Fruit fly (Drosophila melanogaster) whole organism, prepupa: ENCODE measurements around the gene eIF4EHP.

Experiments used
- Blimp-1 ChIP-seq: fragments of 200-800 bp; sonication (Bioruptor generic); optimal IDR thresholded peaks from 3 replicates; lab custom pipeline; 2017; ENCODE audit warnings: missing biosample characterization, missing genetic modification characterization, mild to moderate bottlenecking, moderate library complexity, missing genetic modification reagents
- CG10631 ChIP-seq: fragments of 200-800 bp; sonication (Bioruptor generic); optimal IDR thresholded peaks from 2 replicates; lab custom pipeline; 2016; ENCODE audit warnings: missing biosample characterization, missing genetic modification characterization
- CG10669 ChIP-seq: fragments of 200-800 bp; sonication (Bioruptor generic); optimal IDR thresholded peaks from 3 replicates; lab custom pipeline; 2018; ENCODE audit warnings: missing biosample characterization, mild to moderate bottlenecking, missing genetic modification characterization, moderate library complexity
- CG11902 ChIP-seq: fragments of 200-800 bp; sonication (Bioruptor generic); optimal IDR thresholded peaks from 3 replicates; lab custom pipeline; 2016; ENCODE audit warnings: missing biosample characterization, missing genetic modification characterization
- CG15336 ChIP-seq: fragments of 200-800 bp; sonication (Bioruptor generic); IDR thresholded peaks from 2 replicates; pipeline ENCODE4 v1.3.6; 2022; ENCODE audit warnings: missing biosample characterization, missing genetic modification characterization
- CG1621 ChIP-seq: fragments of 200-800 bp; sonication (Bioruptor generic); optimal IDR thresholded peaks from 3 replicates; lab custom pipeline; 2018; ENCODE audit warnings: missing biosample characterization, mild to moderate bottlenecking, missing genetic modification characterization
- CG16779 ChIP-seq: fragments of 200-800 bp; sonication (Bioruptor generic); optimal IDR thresholded peaks from 3 replicates; lab custom pipeline; 2017; ENCODE audit warnings: missing biosample characterization, mild to moderate bottlenecking, missing genetic modification characterization
- CG3032 ChIP-seq: fragments of 200-800 bp; optimal IDR thresholded peaks from 2 replicates; lab custom pipeline; 2019; ENCODE audit warnings: missing biosample characterization, mild to moderate bottlenecking, missing genetic modification characterization, moderate library complexity
- CG31627 ChIP-seq: fragments of 200-800 bp; sonication (Bioruptor generic); optimal IDR thresholded peaks from 3 replicates; lab custom pipeline; 2016; ENCODE audit warnings: missing biosample characterization, missing genetic modification characterization
- CG32006 ChIP-seq: fragments of 200-800 bp; sonication (Bioruptor generic); optimal IDR thresholded peaks from 3 replicates; lab custom pipeline; 2017; ENCODE audit warnings: missing biosample characterization, mild to moderate bottlenecking, missing genetic modification characterization
- CG34406 ChIP-seq: fragments of 200-800 bp; sonication (Bioruptor generic); optimal IDR thresholded peaks from 3 replicates; lab custom pipeline; 2016; ENCODE audit warnings: missing biosample characterization, missing genetic modification characterization
- CG3919 ChIP-seq: fragments of 200-800 bp; sonication (Bioruptor generic); optimal IDR thresholded peaks from 3 replicates; lab custom pipeline; 2016; ENCODE audit warnings: missing biosample characterization, missing genetic modification characterization
- CG6163 ChIP-seq: fragments of 200-800 bp; sonication (Bioruptor generic); IDR thresholded peaks from 3 replicates; pipeline ENCODE4 v1.3.6; 2022; ENCODE audit warnings: missing biosample characterization, missing genetic modification characterization
- CG6276 ChIP-seq: fragments of 200-800 bp; sonication (Bioruptor generic); optimal IDR thresholded peaks from 2 replicates; lab custom pipeline; 2017; ENCODE audit warnings: missing biosample characterization, mild to moderate bottlenecking, missing genetic modification characterization
- CG6792 ChIP-seq: fragments of 200-800 bp; sonication (Bioruptor generic); optimal IDR thresholded peaks from 3 replicates; lab custom pipeline; 2016; ENCODE audit warnings: missing biosample characterization, missing genetic modification characterization
- CG6808 ChIP-seq: fragments of 200-800 bp; sonication (Bioruptor generic); optimal IDR thresholded peaks from 3 replicates; lab custom pipeline; 2017; ENCODE audit warnings: missing biosample characterization, missing genetic modification characterization, mild to moderate bottlenecking, moderate library complexity, missing genetic modification reagents
- CG7368 ChIP-seq: fragments of 200-800 bp; sonication (Bioruptor generic); optimal IDR thresholded peaks from 3 replicates; lab custom pipeline; 2016; ENCODE audit warnings: missing biosample characterization, missing genetic modification characterization
- CG8119 ChIP-seq: fragments of 200-800 bp; sonication (Bioruptor generic); IDR thresholded peaks from 3 replicates; pipeline ENCODE4 v1.3.6; 2022; ENCODE audit warnings: missing biosample characterization, missing genetic modification characterization
- CG8319 ChIP-seq: fragments of 200-800 bp; sonication (Bioruptor generic); optimal IDR thresholded peaks from 3 replicates; lab custom pipeline; 2016; ENCODE audit warnings: missing biosample characterization, missing genetic modification characterization
- CG9139 ChIP-seq: fragments of 200-800 bp; sonication (Bioruptor generic); optimal IDR thresholded peaks from 3 replicates; lab custom pipeline; 2017; ENCODE audit warnings: missing biosample characterization, mild to moderate bottlenecking, missing genetic modification characterization
- Eip75B ChIP-seq: fragments of 200-800 bp; sonication (Bioruptor generic); optimal IDR thresholded peaks from 3 replicates; lab custom pipeline; 2016; ENCODE audit warnings: missing biosample characterization, missing genetic modification characterization
- Eip93F ChIP-seq: fragments of 200-800 bp; sonication (Bioruptor generic); optimal IDR thresholded peaks from 2 replicates; lab custom pipeline; 2016; ENCODE audit warnings: missing biosample characterization, mild to moderate bottlenecking, missing genetic modification characterization
- Ets21C ChIP-seq: fragments of 200-800 bp; sonication (Bioruptor generic); optimal IDR thresholded peaks from 3 replicates; lab custom pipeline; 2016; ENCODE audit warnings: missing biosample characterization, missing genetic modification characterization
- Ets96B ChIP-seq: fragments of 200-800 bp; optimal IDR thresholded peaks from 2 replicates; lab custom pipeline; 2019; ENCODE audit warnings: missing biosample characterization, mild to moderate bottlenecking, missing genetic modification characterization, moderate library complexity
- Gug ChIP-seq: fragments of 200-800 bp; sonication (Bioruptor generic); IDR thresholded peaks from 2 replicates; pipeline ENCODE4 v1.3.6; 2022; ENCODE audit warnings: missing biosample characterization, missing genetic modification characterization
- Hr38 ChIP-seq: sonication (Bioruptor generic); optimal IDR thresholded peaks from 2 replicates; lab custom pipeline; 2016; ENCODE audit warnings: missing biosample characterization, missing genetic modification characterization
- Hr39 ChIP-seq: fragments of 200-800 bp; sonication (Bioruptor generic); optimal IDR thresholded peaks from 2 replicates; lab custom pipeline; 2016; ENCODE audit warnings: missing biosample characterization, missing genetic modification characterization
- Lpt ChIP-seq: fragments of 200-800 bp; sonication (Bioruptor generic); optimal IDR thresholded peaks from 3 replicates; lab custom pipeline; 2016; ENCODE audit warnings: missing biosample characterization, missing genetic modification characterization
- Met ChIP-seq: fragments of 200-800 bp; sonication (Bioruptor generic); optimal IDR thresholded peaks from 3 replicates; lab custom pipeline; 2016; ENCODE audit warnings: missing biosample characterization, missing genetic modification characterization
- OdsH ChIP-seq: fragments of 200-800 bp; sonication (Bioruptor generic); optimal IDR thresholded peaks from 3 replicates; lab custom pipeline; 2016; ENCODE audit warnings: missing biosample characterization, missing genetic modification characterization
- Smox ChIP-seq: fragments of 200-800 bp; sonication (Bioruptor generic); optimal IDR thresholded peaks from 3 replicates; lab custom pipeline; 2016; ENCODE audit warnings: missing biosample characterization, missing genetic modification characterization
- Sox102F ChIP-seq: fragments of 200-800 bp; sonication (Bioruptor generic); optimal IDR thresholded peaks from 2 replicates; lab custom pipeline; 2016; ENCODE audit warnings: missing biosample characterization, mild to moderate bottlenecking, missing genetic modification characterization
- Sox14 ChIP-seq: fragments of 200-800 bp; sonication (Bioruptor generic); optimal IDR thresholded peaks from 3 replicates; lab custom pipeline; 2016; ENCODE audit warnings: missing biosample characterization, missing genetic modification characterization
- Sox15 ChIP-seq: fragments of 200-800 bp; sonication (Bioruptor generic); optimal IDR thresholded peaks from 3 replicates; lab custom pipeline; 2016; ENCODE audit warnings: missing biosample characterization, missing genetic modification characterization
- achi ChIP-seq: fragments of 200-800 bp; sonication (Bioruptor generic); optimal IDR thresholded peaks from 3 replicates; lab custom pipeline; 2016; ENCODE audit warnings: missing biosample characterization, missing genetic modification characterization
- acj6 ChIP-seq: fragments of 200-800 bp; sonication (Bioruptor generic); optimal IDR thresholded peaks from 3 replicates; lab custom pipeline; 2016; ENCODE audit warnings: missing biosample characterization, missing genetic modification characterization
- dac ChIP-seq: fragments of 200-800 bp; sonication (Bioruptor generic); optimal IDR thresholded peaks from 2 replicates; lab custom pipeline; 2017; ENCODE audit warnings: missing biosample characterization, mild to moderate bottlenecking, missing genetic modification characterization
- dsx ChIP-seq: fragments of 200-800 bp; optimal IDR thresholded peaks from 3 replicates; lab custom pipeline; 2019; ENCODE audit warnings: missing biosample characterization, mild to moderate bottlenecking, missing genetic modification characterization, moderate library complexity; ENCODE audit not compliant: poor library complexity, severe bottlenecking
- eg ChIP-seq: fragments of 200-800 bp; sonication (Bioruptor generic); IDR thresholded peaks from 3 replicates; pipeline ENCODE4 v1.3.6; 2022; ENCODE audit warnings: missing biosample characterization, missing genetic modification characterization
- esn ChIP-seq: fragments of 200-800 bp; sonication (Bioruptor generic); optimal IDR thresholded peaks from 2 replicates; lab custom pipeline; 2016; ENCODE audit warnings: missing biosample characterization, mild to moderate bottlenecking, missing genetic modification characterization, moderate library complexity
- fd59A ChIP-seq: fragments of 200-800 bp; sonication (Bioruptor generic); optimal IDR thresholded peaks from 2 replicates; lab custom pipeline; 2017; ENCODE audit warnings: missing biosample characterization, mild to moderate bottlenecking, missing genetic modification characterization, missing genetic modification reagents
- fd85E ChIP-seq: fragments of 200-800 bp; sonication (Bioruptor generic); optimal IDR thresholded peaks from 3 replicates; lab custom pipeline; 2016; ENCODE audit warnings: missing biosample characterization, missing genetic modification characterization
- fkh ChIP-seq: fragments of 200-800 bp; sonication (Bioruptor generic); optimal IDR thresholded peaks from 3 replicates; lab custom pipeline; 2017; ENCODE audit warnings: missing biosample characterization, mild to moderate bottlenecking, missing genetic modification characterization, moderate library complexity
- lz ChIP-seq: fragments of 200-800 bp; sonication (Bioruptor generic); optimal IDR thresholded peaks from 3 replicates; lab custom pipeline; 2016; ENCODE audit warnings: missing biosample characterization, missing genetic modification characterization
- net ChIP-seq: fragments of 200-800 bp; sonication (Bioruptor generic); optimal IDR thresholded peaks from 3 replicates; lab custom pipeline; 2016; ENCODE audit warnings: missing biosample characterization, missing genetic modification characterization
- salr ChIP-seq, 2 experiments: fragments of 200-800 bp; sonication (Bioruptor generic); optimal IDR thresholded peaks; 3 replicates each; lab custom pipeline; 2016 to 2018; ENCODE audit warnings: missing biosample characterization in 2 of 2, missing genetic modification characterization in 2 of 2, mild to moderate bottlenecking in 1 of 2
- spab ChIP-seq: fragments of 200-800 bp; sonication (Bioruptor generic); optimal IDR thresholded peaks from 2 replicates; lab custom pipeline; 2017; ENCODE audit warnings: missing biosample characterization, mild to moderate bottlenecking, missing genetic modification characterization, missing genetic modification reagents
- svp ChIP-seq: fragments of 200-800 bp; sonication (Bioruptor generic); peaks from one replicate; lab custom pipeline; 2016; ENCODE audit warnings: missing biosample characterization, missing genetic modification characterization
- topi ChIP-seq: fragments of 200-800 bp; sonication (Bioruptor generic); optimal IDR thresholded peaks from 3 replicates; lab custom pipeline; 2016; ENCODE audit warnings: missing biosample characterization, missing genetic modification characterization
- vri ChIP-seq: fragments of 200-800 bp; sonication (Bioruptor generic); optimal IDR thresholded peaks from 3 replicates; lab custom pipeline; 2016; ENCODE audit warnings: missing biosample characterization, mild to moderate bottlenecking, missing genetic modification characterization

Gene eIF4EHP

dm6 chr3R:24058041-24058440 is 50.7 kb downstream of the eIF4EHP start, which contains the start of gene SMC1:
Gene SMC1, plus strand, starts transcription at chr3R:24058287.
- TF ChIP-seq fkh, result peak; percentile 99
- peak; percentile 27 for TF ChIP-seq CG3032 (tag; lab: Kevin White, UChicago)
- TF ChIP-seq CG15336 (GFP tag; lab: Robert Waterston, UW), result no peak
- no peak for TF ChIP-seq Sox102F (GFP tag; lab: Kevin White, UChicago)
- peak; percentile 47 for TF ChIP-seq esn (GFP tag; lab: Kevin White, UChicago)
- peak; percentile 40 for TF ChIP-seq lz (GFP tag; lab: Kevin White, UChicago)
- TF ChIP-seq dsx (GFP tag; lab: Kevin White, UChicago), result peak; percentile 62
- peak; percentile 94 for TF ChIP-seq Sox14

- TF ChIP-seq Hr38 (GFP tag; lab: Kevin White, UChicago) (no peak), CG32006 (no peak), CG6792 (GFP tag; lab: Kevin White, UChicago) (no peak), Hr39 (GFP tag; lab: Kevin White, UChicago) (no peak), CG7368 (GFP tag; lab: Kevin White, UChicago) (no peak), CG16779 (tag; lab: Kevin White, UChicago) (no peak), CG31627 (GFP tag; lab: Kevin White, UChicago) (no peak), Gug (GFP tag; lab: Robert Waterston, UW) (no peak), fd85E (GFP tag; lab: Kevin White, UChicago) (no peak), CG6276 (GFP tag; lab: Kevin White, UChicago) (no peak), vri (GFP tag; lab: Kevin White, UChicago) (no peak), Blimp-1 (GFP tag; lab: Kevin White, UChicago) (no peak), achi (GFP tag; lab: Kevin White, UChicago) (no peak), topi (GFP tag; lab: Kevin White, UChicago) (no peak), CG11902 (GFP tag; lab: Kevin White, UChicago) (no peak), Lpt (GFP tag; lab: Kevin White, UChicago) (no peak), svp (GFP tag; lab: Kevin White, UChicago) (peak; percentile 87), CG10669 (GFP tag; lab: Kevin White, UChicago) (no peak), CG15336 (GFP tag; lab: Robert Waterston, UW) (no peak), OdsH (GFP tag; lab: Kevin White, UChicago) (no peak), Sox15 (GFP tag; lab: Kevin White, UChicago) (no peak), lz (GFP tag; lab: Kevin White, UChicago) (no peak), Ets96B (no peak), Smox (GFP tag; lab: Kevin White, UChicago) (no peak), CG10631 (GFP tag; lab: Kevin White, UChicago) (no peak), Met (GFP tag; lab: Kevin White, UChicago) (no peak), Eip93F (no peak), CG3032 (tag; lab: Kevin White, UChicago) (no peak), CG9139 (GFP tag; lab: Kevin White, UChicago) (no peak), Eip75B (GFP tag; lab: Kevin White, UChicago) (no peak), Sox14 (peak; percentile 32), esn (GFP tag; lab: Kevin White, UChicago) (peak; percentile 8), dac (no peak), CG8119 (no peak; the same call in 2 of the 3 replicates), salr (GFP tag; optimal IDR thresholded peaks at IDR 0.05; lab: Kevin White, UChicago) (no peak), Sox102F (GFP tag; lab: Kevin White, UChicago) (no peak), eg (no peak), CG3919 (GFP tag; lab: Kevin White, UChicago) (no peak), CG1621 (peak; percentile 40), CG6808 (peak; percentile 43), net (GFP tag; lab: Kevin White, UChicago) (no peak), CG6163 (no peak), fd59A (GFP tag; lab: Kevin White, UChicago) (no peak), spab (GFP tag; lab: Kevin White, UChicago) (no peak), acj6 (GFP tag; lab: Kevin White, UChicago) (no peak), Ets21C (GFP tag; lab: Kevin White, UChicago) (no peak), dsx (GFP tag; lab: Kevin White, UChicago) (peak; percentile 55), CG8319 (GFP tag; lab: Kevin White, UChicago) (no peak), CG34406 (GFP tag; lab: Kevin White, UChicago) (no peak)
These were observed 51.6 kb downstream of the eIF4EHP start, which contains the start of gene Hsp68 for dm6 chr3R:24057188-24057587. Gene Hsp68, minus strand, starts transcription at chr3R:24057310.
